Fruit fly (Drosophila melanogaster) whole organism, adult: ENCODE results near the gene CG42588.

Experiments used
- CG11617 ChIP-seq: fragments of 200-800 bp; sonication (Bioruptor generic); optimal IDR thresholded peaks from 2 replicates; lab custom pipeline; 2017; ENCODE audit warnings: mild to moderate bottlenecking, missing biosample characterization, missing genetic modification reagents, missing genetic modification characterization
- CG12768 ChIP-seq: fragments of 200-800 bp; sonication (Bioruptor generic); optimal IDR thresholded peaks from 2 replicates; lab custom pipeline; 2017; ENCODE audit warnings: missing biosample characterization, missing genetic modification characterization, mild to moderate bottlenecking, moderate library complexity, missing genetic modification reagents
- CG5204 ChIP-seq: fragments of 200-800 bp; sonication (Bioruptor generic); optimal IDR thresholded peaks from 2 replicates; lab custom pipeline; 2016; ENCODE audit warnings: missing biosample characterization, missing genetic modification characterization
- CG7101 ChIP-seq: fragments of 200-800 bp; sonication (Bioruptor generic); optimal IDR thresholded peaks from 2 replicates; lab custom pipeline; 2018; ENCODE audit warnings: missing biosample characterization, mild to moderate bottlenecking, missing genetic modification characterization, moderate library complexity
- Mnt ChIP-seq: fragments of 200-800 bp; sonication (Bioruptor generic); optimal IDR thresholded peaks from 2 replicates; lab custom pipeline; 2016; ENCODE audit warnings: missing biosample characterization, mild to moderate bottlenecking, missing genetic modification characterization
- cic ChIP-seq: fragments of 200-800 bp; sonication (Bioruptor generic); optimal IDR thresholded peaks from 2 replicates; lab custom pipeline; 2017; ENCODE audit warnings: missing biosample characterization, mild to moderate bottlenecking, missing genetic modification characterization, moderate library complexity
- pad ChIP-seq: fragments of 200-800 bp; sonication (Bioruptor generic); optimal IDR thresholded peaks from 3 replicates; lab custom pipeline; 2017; ENCODE audit warnings: missing biosample characterization, missing genetic modification characterization, mild to moderate bottlenecking, moderate library complexity, missing genetic modification reagents
- toe ChIP-seq: fragments of 200-800 bp; sonication (Bioruptor generic); optimal IDR thresholded peaks from 2 replicates; lab custom pipeline; 2016; ENCODE audit warnings: missing biosample characterization, missing genetic modification characterization

DNA sequence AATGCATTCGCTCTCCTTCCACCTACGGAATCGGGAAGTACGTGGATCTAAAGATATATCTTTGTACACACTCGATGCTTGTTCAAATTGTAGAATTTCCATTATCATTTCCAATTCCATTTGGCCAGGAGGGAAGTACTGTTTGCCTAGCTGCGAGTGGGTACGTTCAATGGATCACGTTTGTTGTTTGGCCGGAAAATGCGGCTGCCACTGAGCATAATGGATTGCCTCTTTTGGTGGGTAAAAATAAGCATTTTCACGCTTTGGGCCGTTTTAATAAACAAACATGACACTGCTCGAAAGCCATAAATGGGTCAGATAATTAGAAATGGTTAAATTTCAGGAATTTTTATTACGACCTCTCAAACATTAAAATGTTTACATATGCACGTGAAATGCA is 19.3 kb downstream of the CG42588 start:
- TF ChIP-seq cic: no peak
- TF ChIP-seq toe (GFP tag; lab: Kevin White, UChicago): no peak
- TF ChIP-seq Mnt (GFP tag; lab: Kevin White, UChicago): no peak
- no peak for TF ChIP-seq CG12768 (GFP tag; lab: Kevin White, UChicago)
- TF ChIP-seq CG11617 (GFP tag; lab: Kevin White, UChicago): no peak
- TF ChIP-seq CG5204 (GFP tag; lab: Kevin White, UChicago): no peak
- TF ChIP-seq pad (GFP tag; lab: Kevin White, UChicago): no peak
- TF ChIP-seq CG7101 (tag; lab: Kevin White, UChicago): no peak
